Fruit fly (Drosophila melanogaster) whole organism, embryonic: ENCODE data around the gene CG6695.

ENCODE experiments used
- Atf-2 ChIP-seq: fragments of 200-800 bp; sonication (Bioruptor generic); optimal IDR thresholded peaks from 2 replicates; lab custom pipeline; 2016; ENCODE audit warnings: missing biosample characterization, missing genetic modification characterization
- Atf6 ChIP-seq: fragments of 200-800 bp; sonication (Bioruptor generic); IDR thresholded peaks from 2 replicates; pipeline ENCODE4 v1.3.6; 2022; ENCODE audit warnings: missing biosample characterization, missing genetic modification characterization
- Bteb2 ChIP-seq: fragments of 200-800 bp; sonication (Bioruptor generic); optimal IDR thresholded peaks from 2 replicates; lab custom pipeline; 2016; ENCODE audit warnings: missing biosample characterization, missing genetic modification characterization
- CG10209 ChIP-seq: fragments of 200-800 bp; sonication (Bioruptor generic); optimal IDR thresholded peaks from 3 replicates; lab custom pipeline; 2017; ENCODE audit warnings: missing biosample characterization, mild to moderate bottlenecking, missing genetic modification characterization, missing genetic modification reagents
- CG12236 ChIP-seq: fragments of 200-800 bp; sonication (Bioruptor generic); optimal IDR thresholded peaks from 2 replicates; lab custom pipeline; 2016; ENCODE audit warnings: missing biosample characterization, missing genetic modification characterization
- CG15011 ChIP-seq: fragments of 200-800 bp; sonication (Bioruptor generic); optimal IDR thresholded peaks from 3 replicates; lab custom pipeline; 2018; ENCODE audit warnings: missing biosample characterization, mild to moderate bottlenecking, missing genetic modification characterization
- CG17568 ChIP-seq: fragments of 200-800 bp; sonication (Bioruptor generic); optimal IDR thresholded peaks from 2 replicates; lab custom pipeline; 2018; ENCODE audit warnings: missing biosample characterization, mild to moderate bottlenecking, missing genetic modification characterization, moderate library complexity
- CG18011 ChIP-seq: fragments of 200-800 bp; sonication (Bioruptor generic); optimal IDR thresholded peaks from 2 replicates; lab custom pipeline; 2017; ENCODE audit warnings: missing biosample characterization, missing genetic modification characterization, mild to moderate bottlenecking, moderate library complexity, missing genotype
- CG18764 ChIP-seq: fragments of 200-800 bp; sonication (Bioruptor generic); optimal IDR thresholded peaks from 3 replicates; lab custom pipeline; 2016; ENCODE audit warnings: missing biosample characterization, missing genetic modification characterization
- CG2116 ChIP-seq: fragments of 200-800 bp; sonication (Bioruptor generic); optimal IDR thresholded peaks from 3 replicates; lab custom pipeline; 2018; ENCODE audit warnings: missing biosample characterization, mild to moderate bottlenecking, missing genetic modification characterization
- CG31365 ChIP-seq: fragments of 200-800 bp; sonication (Bioruptor generic); optimal IDR thresholded peaks from 2 replicates; lab custom pipeline; 2018; ENCODE audit warnings: missing biosample characterization, mild to moderate bottlenecking, missing genetic modification characterization
- CG4820 ChIP-seq: fragments of 200-800 bp; sonication (Bioruptor generic); optimal IDR thresholded peaks from 3 replicates; lab custom pipeline; 2016; ENCODE audit warnings: missing biosample characterization, missing genetic modification characterization
- CG5180 ChIP-seq: fragments of 200-800 bp; sonication (Bioruptor generic); optimal IDR thresholded peaks from 3 replicates; lab custom pipeline; 2017; ENCODE audit warnings: missing biosample characterization, missing genetic modification characterization, mild to moderate bottlenecking, moderate library complexity, missing genetic modification reagents
- CG6683 ChIP-seq: fragments of 200-800 bp; sonication (Bioruptor generic); optimal IDR thresholded peaks from 2 replicates; lab custom pipeline; 2017; ENCODE audit warnings: missing biosample characterization, mild to moderate bottlenecking, missing genetic modification characterization, missing genetic modification reagents
- CG7839 ChIP-seq: fragments of 200-800 bp; sonication (Bioruptor generic); optimal IDR thresholded peaks from 3 replicates; lab custom pipeline; 2018; ENCODE audit warnings: missing biosample characterization, mild to moderate bottlenecking, missing genetic modification characterization, moderate library complexity
- CG8359 ChIP-seq: fragments of 200-800 bp; sonication (Bioruptor generic); optimal IDR thresholded peaks from 2 replicates; lab custom pipeline; 2017; ENCODE audit warnings: missing biosample characterization, mild to moderate bottlenecking, missing genetic modification characterization, borderline replicate concordance
- Camta ChIP-seq: fragments of 200-800 bp; sonication (Bioruptor generic); optimal IDR thresholded peaks from 2 replicates; lab custom pipeline; 2016; ENCODE audit warnings: missing biosample characterization, missing genetic modification characterization
- Doc2 ChIP-seq: fragments of 200-800 bp; sonication (Bioruptor generic); IDR thresholded peaks from 2 replicates; pipeline ENCODE4 v1.3.6; 2022; ENCODE audit warnings: missing biosample characterization, missing genetic modification characterization
- Fer3 ChIP-seq: fragments of 200-800 bp; sonication (Bioruptor generic); optimal IDR thresholded peaks from 2 replicates; lab custom pipeline; 2018; ENCODE audit warnings: missing biosample characterization, mild to moderate bottlenecking, missing genetic modification characterization, moderate library complexity
- H15 ChIP-seq: fragments of 200-800 bp; sonication (Bioruptor generic); IDR thresholded peaks from 3 replicates; pipeline ENCODE4 v1.3.6; 2022; ENCODE audit warnings: missing biosample characterization, missing genetic modification characterization
- Hey ChIP-seq: fragments of 200-800 bp; sonication (Bioruptor generic); optimal IDR thresholded peaks from 3 replicates; lab custom pipeline; 2018; ENCODE audit warnings: missing biosample characterization, mild to moderate bottlenecking, missing genetic modification characterization
- Mes4 ChIP-seq: fragments of 200-800 bp; sonication (Bioruptor generic); optimal IDR thresholded peaks from 2 replicates; lab custom pipeline; 2016; ENCODE audit warnings: missing biosample characterization, missing genetic modification characterization
- Nf-YA ChIP-seq: fragments of 200-800 bp; sonication (Bioruptor generic); IDR thresholded peaks from 2 replicates; pipeline ENCODE4 v1.3.6; 2022; ENCODE audit warnings: missing biosample characterization, missing genetic modification characterization
- Nf-YC ChIP-seq: fragments of 200-800 bp; optimal IDR thresholded peaks from 3 replicates; lab custom pipeline; 2019; ENCODE audit warnings: missing biosample characterization, mild to moderate bottlenecking, missing genetic modification characterization, moderate library complexity
- Oaz ChIP-seq: fragments of 200-800 bp; sonication (Bioruptor generic); IDR thresholded peaks from 2 replicates; pipeline ENCODE4 v1.3.6; 2022; ENCODE audit warnings: missing biosample characterization, missing genetic modification characterization
- Rx ChIP-seq: fragments of 200-800 bp; sonication (Bioruptor generic); IDR thresholded peaks from 2 replicates; pipeline ENCODE4 v1.3.6; 2022; ENCODE audit warnings: missing biosample characterization, missing genetic modification characterization
- Scr ChIP-seq: fragments of 200-800 bp; sonication (Bioruptor generic); IDR thresholded peaks from 2 replicates; pipeline ENCODE4 v1.3.6; 2022; ENCODE audit warnings: missing biosample characterization, missing genetic modification characterization; ENCODE audit not compliant: partially characterized antibody
- Ssrp ChIP-seq: fragments of 200-800 bp; sonication (Bioruptor generic); optimal IDR thresholded peaks from 2 replicates; lab custom pipeline; 2018; ENCODE audit warnings: missing biosample characterization, mild to moderate bottlenecking, missing genetic modification characterization, moderate library complexity
- Taf1 ChIP-seq: fragments of 200-800 bp; sonication (Bioruptor generic); IDR thresholded peaks from 2 replicates; pipeline ENCODE4 v1.3.6; 2022; ENCODE audit warnings: missing biosample characterization, missing genetic modification characterization
- Trl ChIP-seq, 3 experiments: fragments of >200 bp in 2 of 3; fragments of 200-800 bp in 1 of 3; sonication (Bioruptor generic) in 1 of 3; optimal IDR thresholded peaks; 2 replicates in 1 of 3; 3 replicates in 2 of 3; lab custom pipeline; 2016 to 2017; ENCODE audit warnings: missing biosample characterization in 1 of 3, missing genetic modification characterization in 1 of 3
- ac ChIP-seq: fragments of 200-800 bp; sonication (Bioruptor generic); optimal IDR thresholded peaks from 3 replicates; lab custom pipeline; 2017; ENCODE audit warnings: missing biosample characterization, mild to moderate bottlenecking, missing genetic modification characterization
- amos ChIP-seq: fragments of 200-800 bp; sonication (Bioruptor generic); IDR thresholded peaks from 2 replicates; pipeline ENCODE4 v1.3.6; 2022; ENCODE audit warnings: missing biosample characterization, missing genetic modification characterization; ENCODE audit not compliant: partially characterized antibody
- danr ChIP-seq: fragments of 200-800 bp; sonication (Bioruptor generic); IDR thresholded peaks from 2 replicates; pipeline ENCODE4 v1.3.6; 2022; ENCODE audit warnings: missing biosample characterization, missing genetic modification characterization
- dysf ChIP-seq: fragments of 200-800 bp; sonication (Bioruptor generic); IDR thresholded peaks from 3 replicates; pipeline ENCODE4 v1.3.6; 2022; ENCODE audit warnings: missing biosample characterization, missing genetic modification characterization
- esg ChIP-seq: fragments of 200-800 bp; sonication (Bioruptor generic); conservative IDR thresholded peaks from 2 replicates; pipeline ENCODE4 v1.3.6; 2022; ENCODE audit warnings: missing biosample characterization, missing genetic modification characterization
- gcm2 ChIP-seq: fragments of 200-800 bp; sonication (Bioruptor generic); optimal IDR thresholded peaks from 2 replicates; lab custom pipeline; 2016; ENCODE audit warnings: missing biosample characterization, missing genetic modification characterization
- hkb ChIP-seq, 2 experiments: fragments of 200-800 bp in 1 of 2; fragments of >200 bp in 1 of 2; sonication (Bioruptor generic) in 1 of 2; IDR thresholded peaks in 1 of 2; optimal IDR thresholded peaks in 1 of 2; 2 replicates each; pipeline versions ENCODE4 v1.3.6 to Lab custom; 2017 to 2022; ENCODE audit warnings: missing biosample characterization in 1 of 2, missing genetic modification characterization in 1 of 2
- ind ChIP-seq: fragments of 200-800 bp; sonication (Bioruptor generic); optimal IDR thresholded peaks from 3 replicates; lab custom pipeline; 2016; ENCODE audit warnings: missing biosample characterization, missing genetic modification characterization
- insv ChIP-seq, 2 experiments: fragments of 200-800 bp; sonication (Bioruptor generic); optimal IDR thresholded peaks; 3 replicates each; lab custom pipeline; 2016 to 2018; ENCODE audit warnings: missing biosample characterization in 2 of 2, missing genetic modification characterization in 2 of 2
- inv ChIP-seq: fragments of 200-800 bp; sonication (Bioruptor generic); IDR thresholded peaks from 2 replicates; pipeline ENCODE4 v1.3.6; 2022; ENCODE audit warnings: missing biosample characterization, missing genetic modification characterization; ENCODE audit not compliant: partially characterized antibody
- knrl ChIP-seq: fragments of 200-800 bp; sonication (Bioruptor generic); IDR thresholded peaks from 3 replicates; pipeline ENCODE4 v1.3.6; 2022; ENCODE audit warnings: missing biosample characterization, missing genetic modification characterization; ENCODE audit not compliant: partially characterized antibody
- lola ChIP-seq, 3 experiments: fragments of >200 bp in 2 of 3; fragments of 200-800 bp in 1 of 3; sonication (Bioruptor generic) in 1 of 3; optimal IDR thresholded peaks; 2 replicates each; lab custom pipeline; 2017 to 2019; ENCODE audit warnings: missing biosample characterization in 3 of 3, missing genetic modification characterization in 3 of 3, mild to moderate bottlenecking in 1 of 3, moderate library complexity in 1 of 3
- pan ChIP-seq, 4 experiments: fragments of >200 bp in 3 of 4; fragments of 200-800 bp in 1 of 4; sonication (Bioruptor generic) in 1 of 4; optimal IDR thresholded peaks in 3 of 4; IDR thresholded peaks in 1 of 4; 2 replicates each; pipeline versions ENCODE4 v1.3.6 to Lab custom; 2017 to 2022; ENCODE audit warnings: missing biosample characterization in 2 of 4, missing genetic modification characterization in 2 of 4, mixed read lengths in 1 of 4
- pzg ChIP-seq: fragments of 200-800 bp; sonication (Bioruptor generic); optimal IDR thresholded peaks from 3 replicates; lab custom pipeline; 2018; ENCODE audit warnings: missing biosample characterization, mild to moderate bottlenecking, missing genetic modification characterization, moderate library complexity
- scrt ChIP-seq: fragments of 200-800 bp; sonication (Bioruptor generic); optimal IDR thresholded peaks from 2 replicates; lab custom pipeline; 2018; ENCODE audit warnings: missing biosample characterization, mild to moderate bottlenecking, missing genetic modification characterization, moderate library complexity
- slp2 ChIP-seq: fragments of 200-800 bp; sonication (Bioruptor generic); optimal IDR thresholded peaks from 2 replicates; lab custom pipeline; 2016; ENCODE audit warnings: missing biosample characterization, missing genetic modification characterization
- so ChIP-seq: fragments of 200-800 bp; sonication (Bioruptor generic); IDR thresholded peaks from 3 replicates; pipeline ENCODE4 v1.3.6; 2022; ENCODE audit warnings: missing biosample characterization, missing genetic modification characterization
- sob ChIP-seq: fragments of 200-800 bp; sonication (Bioruptor generic); IDR thresholded peaks from 2 replicates; pipeline ENCODE4 v1.3.6; 2022; ENCODE audit warnings: missing biosample characterization, missing genetic modification characterization
- ttk ChIP-seq: fragments of 200-800 bp; sonication (Bioruptor generic); IDR thresholded peaks from 2 replicates; pipeline ENCODE4 v2.1.2; 2022; ENCODE audit warnings: missing biosample characterization, missing genetic modification characterization

The CG6695 gene

DNA sequence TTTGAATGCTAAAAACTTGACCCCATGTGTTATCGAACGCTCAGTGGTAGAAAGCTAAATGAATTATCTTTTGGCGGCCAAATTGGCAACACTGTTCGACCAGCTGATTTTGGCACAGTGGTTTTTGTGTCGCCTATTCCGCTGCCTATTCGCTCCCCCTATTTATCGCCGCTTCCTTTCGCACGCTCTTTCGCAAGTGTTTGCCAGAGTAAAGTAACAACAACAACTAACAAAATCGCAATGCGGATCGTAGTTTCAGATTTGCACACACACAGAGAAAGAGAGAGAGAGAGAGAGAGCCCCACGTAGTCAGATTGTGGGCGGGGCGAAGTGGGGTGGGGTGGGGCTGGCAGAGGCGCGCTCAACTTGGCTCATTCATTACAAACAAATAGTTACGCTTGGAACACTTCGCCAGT, 3.9 kb upstream of the CG6695 start (continued):
- TF ChIP-seq CG17568 (GFP tag; lab: Kevin White, UChicago): no peak
- TF ChIP-seq Oaz (GFP tag; lab: Robert Waterston, UW): no peak
- TF ChIP-seq Fer3 (tag; lab: Kevin White, UChicago): no peak
- no peak for TF ChIP-seq Doc2 (GFP tag; lab: Robert Waterston, UW)
- no peak for TF ChIP-seq Ssrp (tag; lab: Kevin White, UChicago)
- no peak for TF ChIP-seq CG8359 (GFP tag; lab: Kevin White, UChicago)
- no peak for TF ChIP-seq H15 (GFP tag; lab: Robert Waterston, UW)
- no peak for TF ChIP-seq CG10209
- TF ChIP-seq slp2 (GFP tag; lab: Kevin White, UChicago): no peak
- TF ChIP-seq scrt (GFP tag; lab: Kevin White, UChicago): no peak
- TF ChIP-seq pan (optimal IDR thresholded peaks at IDR 0.05; lab: Kevin White, UChicago): no peak
- TF ChIP-seq pan (GFP tag; optimal IDR thresholded peaks at IDR 0.05 in 1 of 2, IDR thresholded peaks at IDR 0.05 in 1 of 2): no peak
- no peak for TF ChIP-seq CG31365 (tag; lab: Kevin White, UChicago)
- TF ChIP-seq amos (GFP tag; lab: Robert Waterston, UW): no peak; the same call in 1 of the 2 replicates
- no peak for TF ChIP-seq Bteb2 (GFP tag; lab: Kevin White, UChicago)
- no peak for TF ChIP-seq CG12236
- no peak for TF ChIP-seq knrl (GFP tag; lab: Robert Waterston, UW)
- TF ChIP-seq ac: no peak
- TF ChIP-seq inv (GFP tag; lab: Robert Waterston, UW): no peak
- TF ChIP-seq ttk: no peak
- TF ChIP-seq ind (GFP tag; lab: Kevin White, UChicago): no peak
- TF ChIP-seq CG18011 (GFP tag; lab: Kevin White, UChicago): peak; percentile 80
- no peak for TF ChIP-seq CG5180 (GFP tag; lab: Kevin White, UChicago)
- TF ChIP-seq sob: no peak; the same call in 1 of the 2 replicates
- peak; percentile 51 for TF ChIP-seq pzg (GFP tag; lab: Kevin White, UChicago)
- no peak for TF ChIP-seq esg (GFP tag; lab: Robert Waterston, UW)
- no peak for TF ChIP-seq CG2116 (GFP tag; lab: Kevin White, UChicago)
- TF ChIP-seq CG4820 (GFP tag; lab: Kevin White, UChicago): no peak
- no peak for TF ChIP-seq lola (GFP tag; optimal IDR thresholded peaks at IDR 0.05; lab: Kevin White, UChicago)
- no peak for TF ChIP-seq Mes4 (GFP tag; lab: Kevin White, UChicago)
- TF ChIP-seq Scr (GFP tag; lab: Robert Waterston, UW): no peak
- no peak for TF ChIP-seq hkb (optimal IDR thresholded peaks at IDR 0.05; lab: Kevin White, UChicago)
- 0 out of 2 replicates have a peak, but pooled peaks have one; percentile 16 for TF ChIP-seq hkb (GFP tag; IDR thresholded peaks at IDR 0.05; lab: Robert Waterston, UW)
- no peak for TF ChIP-seq CG7839
- no peak for TF ChIP-seq Nf-YC (tag; lab: Kevin White, UChicago)
- no peak for TF ChIP-seq CG6683 (GFP tag; lab: Kevin White, UChicago)
- TF ChIP-seq Nf-YA (GFP tag; lab: Robert Waterston, UW): no peak
- no peak for TF ChIP-seq insv (GFP tag; optimal IDR thresholded peaks at IDR 0.05; lab: Kevin White, UChicago)
- TF ChIP-seq Taf1 (GFP tag; lab: Robert Waterston, UW): no peak
- TF ChIP-seq CG18764: no peak
- 0 out of 3 replicates have a peak, but pooled peaks have one; percentile 19 for TF ChIP-seq dysf (GFP tag; lab: Robert Waterston, UW)
- no peak for TF ChIP-seq Camta (GFP tag; lab: Kevin White, UChicago)
- no peak for TF ChIP-seq Atf6
- no peak for TF ChIP-seq so (GFP tag; lab: Robert Waterston, UW)
- no peak for TF ChIP-seq danr (GFP tag; lab: Robert Waterston, UW)
- TF ChIP-seq Trl (optimal IDR thresholded peaks at IDR 0.05; lab: Kevin White, UChicago): peak in 1 of 2 experiments; percentile 70
- no peak for TF ChIP-seq Trl (GFP tag; optimal IDR thresholded peaks at IDR 0.05; lab: Kevin White, UChicago)
- TF ChIP-seq Atf-2 (GFP tag; lab: Kevin White, UChicago): no peak
- no peak for TF ChIP-seq Rx (GFP tag; lab: Robert Waterston, UW)
- no peak for TF ChIP-seq Hey (tag; lab: Kevin White, UChicago)
- TF ChIP-seq CG15011 (GFP tag; lab: Kevin White, UChicago): no peak
- TF ChIP-seq gcm2 (GFP tag; lab: Kevin White, UChicago): no peak
